Worm (Caenorhabditis elegans) whole organism, late embryonic: ENCODE results near the gene F18A1.7.
A peak's percentile ranks its signal among the peaks of the same experiment; 100 is the strongest.

Source experiments
- C08G9.2 ChIP-seq: sonication (generic microtip); optimal IDR thresholded peaks from 2 replicates; lab custom pipeline; 2016; ENCODE audit warnings: mild to moderate bottlenecking, missing genetic modification characterization, moderate library complexity, missing compliant biosample characterization
- C38D4.7 ChIP-seq: fragments of 200-800 bp; sonication (Bioruptor generic); optimal IDR thresholded peaks from 2 replicates; lab custom pipeline; 2018; ENCODE audit warnings: mild to moderate bottlenecking, missing genetic modification characterization, moderate library complexity, missing compliant biosample characterization
- K02D7.2 ChIP-seq: sonication (generic microtip); optimal IDR thresholded peaks from 2 replicates; lab custom pipeline; 2017; ENCODE audit warnings: mild to moderate bottlenecking, missing genetic modification characterization, missing compliant biosample characterization
- K09A11.1 ChIP-seq: sonication (generic microtip); optimal IDR thresholded peaks from 2 replicates; lab custom pipeline; 2017; ENCODE audit warnings: antibody characterized with exemption, mild to moderate bottlenecking, missing genetic modification characterization, missing compliant biosample characterization; ENCODE audit not compliant: insufficient read depth
- T23F11.4 ChIP-seq: fragments of 200-800 bp; sonication (Bioruptor generic); optimal IDR thresholded peaks from 2 replicates; lab custom pipeline; 2018; ENCODE audit warnings: mild to moderate bottlenecking, missing genetic modification characterization, missing compliant biosample characterization
- ahr-1 ChIP-seq: sonication (generic microtip); optimal IDR thresholded peaks from 2 replicates; lab custom pipeline; 2016; ENCODE audit warnings: missing genetic modification characterization, missing compliant biosample characterization
- ama-1 ChIP-seq: fragments of 150-350 bp; optimal IDR thresholded peaks from 2 replicates; lab custom pipeline; 2014
- ceh-14 ChIP-seq: sonication (generic microtip); optimal IDR thresholded peaks from 2 replicates; lab custom pipeline; 2016; ENCODE audit warnings: missing genotype, missing genetic modification characterization, missing compliant biosample characterization
- ceh-18 ChIP-seq: sonication (generic microtip); optimal IDR thresholded peaks from 2 replicates; lab custom pipeline; 2016; ENCODE audit warnings: missing genetic modification characterization, missing compliant biosample characterization
- ceh-19 ChIP-seq: fragments of 200-800 bp; sonication (Bioruptor generic); optimal IDR thresholded peaks from 2 replicates; lab custom pipeline; 2018; ENCODE audit warnings: mild to moderate bottlenecking, missing genetic modification characterization, missing compliant biosample characterization
- ceh-2 ChIP-seq: sonication (generic microtip); optimal IDR thresholded peaks from 2 replicates; lab custom pipeline; 2016; ENCODE audit warnings: missing genotype, missing genetic modification characterization, missing compliant biosample characterization
- ceh-22 ChIP-seq: sonication (generic microtip); optimal IDR thresholded peaks from 2 replicates; lab custom pipeline; 2017; ENCODE audit warnings: missing biosample characterization, missing genetic modification characterization
- ceh-30 ChIP-seq: fragments of 150-350 bp; optimal IDR thresholded peaks from 2 replicates; lab custom pipeline; 2014; ENCODE audit warnings: missing biosample characterization, missing genetic modification characterization
- ceh-31 ChIP-seq: sonication (generic microtip); optimal IDR thresholded peaks from 2 replicates; lab custom pipeline; 2016; ENCODE audit warnings: missing genetic modification characterization, missing compliant biosample characterization
- ceh-34 ChIP-seq: sonication (generic microtip); optimal IDR thresholded peaks from 2 replicates; lab custom pipeline; 2016; ENCODE audit warnings: mild to moderate bottlenecking, missing genetic modification characterization, missing compliant biosample characterization
- ceh-45 ChIP-seq: fragments of 200-800 bp; sonication (Bioruptor generic); IDR thresholded peaks from 2 replicates; pipeline ENCODE4 v1.3.6; 2022; ENCODE audit warnings: missing genetic modification reagents, missing genetic modification characterization, missing compliant biosample characterization
- ceh-6 ChIP-seq: fragments of 200-800 bp; sonication (Bioruptor generic); optimal IDR thresholded peaks from 2 replicates; lab custom pipeline; 2018; ENCODE audit warnings: mild to moderate bottlenecking, missing genetic modification characterization, missing compliant biosample characterization
- dmd-4 ChIP-seq: sonication (generic microtip); optimal IDR thresholded peaks from 2 replicates; lab custom pipeline; 2016; ENCODE audit warnings: borderline replicate concordance, missing genetic modification characterization, missing compliant biosample characterization
- elt-2 ChIP-seq: sonication (generic microtip); optimal IDR thresholded peaks from 2 replicates; lab custom pipeline; 2016; ENCODE audit warnings: missing genetic modification reagents, missing genetic modification characterization, missing compliant biosample characterization
- fkh-10 ChIP-seq: fragments of 150-350 bp; optimal IDR thresholded peaks from 2 replicates; lab custom pipeline; 2014; ENCODE audit warnings: missing biosample characterization, missing genetic modification reagents, missing genetic modification characterization
- hlh-30 ChIP-seq: sonication (generic microtip); optimal IDR thresholded peaks from 2 replicates; lab custom pipeline; 2017; ENCODE audit warnings: antibody characterized with exemption, missing genetic modification characterization, missing compliant biosample characterization; ENCODE audit not compliant: insufficient read depth
- hlh-6 ChIP-seq: sonication (generic microtip); optimal IDR thresholded peaks from 2 replicates; lab custom pipeline; 2016; ENCODE audit warnings: missing genotype, missing genetic modification characterization, missing compliant biosample characterization
- hlh-8 ChIP-seq: sonication (generic microtip); optimal IDR thresholded peaks from 2 replicates; lab custom pipeline; 2016; ENCODE audit warnings: missing genotype, missing genetic modification characterization, missing compliant biosample characterization
- lim-6 ChIP-seq: sonication (generic microtip); optimal IDR thresholded peaks from 2 replicates; lab custom pipeline; 2016; ENCODE audit warnings: missing genetic modification characterization, missing compliant biosample characterization
- madf-2 ChIP-seq: sonication (generic microtip); optimal IDR thresholded peaks from 2 replicates; lab custom pipeline; 2017; ENCODE audit warnings: missing genetic modification characterization, missing compliant biosample characterization
- nfya-1 ChIP-seq: sonication (generic microtip); optimal IDR thresholded peaks from 2 replicates; lab custom pipeline; 2017; ENCODE audit warnings: missing genetic modification characterization, mild to moderate bottlenecking, missing compliant biosample characterization, antibody characterized with exemption, moderate library complexity
- nhr-11 ChIP-seq: fragments of 150-350 bp; optimal IDR thresholded peaks from 2 replicates; lab custom pipeline; 2014; ENCODE audit warnings: missing biosample characterization, missing genetic modification characterization
- nhr-232 ChIP-seq: sonication (generic microtip); optimal IDR thresholded peaks from 2 replicates; lab custom pipeline; 2016; ENCODE audit warnings: missing genetic modification characterization, missing compliant biosample characterization
- npax-4 ChIP-seq: sonication (generic microtip); optimal IDR thresholded peaks from 2 replicates; lab custom pipeline; 2016; ENCODE audit warnings: missing genetic modification characterization, missing compliant biosample characterization
- pha-2 ChIP-seq: sonication (generic microtip); optimal IDR thresholded peaks from 2 replicates; lab custom pipeline; 2017; ENCODE audit warnings: mild to moderate bottlenecking, missing genetic modification characterization, missing compliant biosample characterization
- pha-4 ChIP-seq: fragments of 150-350 bp; optimal IDR thresholded peaks from 2 replicates; lab custom pipeline; 2018; ENCODE audit warnings: missing biosample characterization, missing genetic modification reagents, missing genetic modification characterization
- pros-1 ChIP-seq: fragments of 150-350 bp; optimal IDR thresholded peaks from 2 replicates; lab custom pipeline; 2014; ENCODE audit warnings: missing biosample characterization, missing genetic modification reagents, missing genetic modification characterization
- ref-2 ChIP-seq: sonication (generic microtip); optimal IDR thresholded peaks from 2 replicates; lab custom pipeline; 2016; ENCODE audit warnings: missing genetic modification characterization, missing compliant biosample characterization
- rnt-1 ChIP-seq: sonication (generic microtip); optimal IDR thresholded peaks from 2 replicates; lab custom pipeline; 2016; ENCODE audit warnings: missing genetic modification characterization, missing compliant biosample characterization
- syd-9 ChIP-seq: sonication (generic microtip); optimal IDR thresholded peaks from 2 replicates; lab custom pipeline; 2016; ENCODE audit warnings: mild to moderate bottlenecking, missing genetic modification characterization, moderate library complexity, missing compliant biosample characterization
- tbx-2 ChIP-seq: sonication (generic microtip); optimal IDR thresholded peaks from 2 replicates; lab custom pipeline; 2016; ENCODE audit warnings: missing genetic modification characterization, missing compliant biosample characterization
- tbx-7 ChIP-seq: sonication (generic microtip); optimal IDR thresholded peaks from 2 replicates; lab custom pipeline; 2016; ENCODE audit warnings: missing genotype, missing genetic modification characterization, missing compliant biosample characterization
- unc-3 ChIP-seq, 2 experiments: fragments of 200-800 bp in 1 of 2; sonication (Bioruptor generic) in 1 of 2; sonication (generic microtip) in 1 of 2; conservative IDR thresholded peaks in 1 of 2; optimal IDR thresholded peaks in 1 of 2; 2 replicates each; pipeline versions ENCODE4 v1.3.6 to Lab custom; 2016 to 2022; ENCODE audit warnings: missing compliant biosample characterization in 2 of 2, missing genetic modification characterization in 2 of 2, missing genetic modification reagents in 1 of 2
- unc-42 ChIP-seq: sonication (generic microtip); optimal IDR thresholded peaks from 2 replicates; lab custom pipeline; 2016; ENCODE audit warnings: missing genotype, missing genetic modification characterization, missing compliant biosample characterization
- unc-55 ChIP-seq: sonication (generic microtip); optimal IDR thresholded peaks from 2 replicates; lab custom pipeline; 2017; ENCODE audit warnings: missing biosample characterization, missing genetic modification reagents, missing genetic modification characterization
- ztf-16 ChIP-seq: sonication (generic microtip); optimal IDR thresholded peaks from 2 replicates; lab custom pipeline; 2017; ENCODE audit warnings: missing genetic modification characterization, missing compliant biosample characterization

F18A1.7 gene

ce11 chrII:7616141-7616540 lies 47.4 kb downstream of the F18A1.7 start, which contains the start of gene cdc-42:
cdc-42 (plus strand) TSS chrII:7616452.
- TF ChIP-seq hlh-8 (tag; lab: Kevin White, UChicago) (no peak), ama-1 (lab: Kevin White, UChicago) (no peak), ceh-31 (no peak), lim-6 (tag; lab: Kevin White, UChicago) (no peak), hlh-6 (tag; lab: Kevin White, UChicago) (no peak), nhr-11 (tag; lab: Kevin White, UChicago) (no peak), elt-2 (tag; lab: Kevin White, UChicago) (no peak), tbx-7 (tag; lab: Kevin White, UChicago) (no peak), pros-1 (tag; lab: Kevin White, UChicago) (no peak), dmd-4 (tag; lab: Kevin White, UChicago) (no peak), K09A11.1 (tag; lab: Kevin White, UChicago) (no peak), ceh-45 (GFP tag; lab: Robert Waterston, UW) (no peak), fkh-10 (GFP tag; lab: Kevin White, UChicago) (no peak), K02D7.2 (tag; lab: Kevin White, UChicago) (no peak), ceh-18 (tag; lab: Kevin White, UChicago) (no peak), ceh-19 (no peak), ztf-16 (tag; lab: Kevin White, UChicago) (no peak), tbx-2 (tag; lab: Kevin White, UChicago) (no peak), C38D4.7 (no peak), madf-2 (tag; lab: Kevin White, UChicago) (no peak)
- TF ChIP-seq, all 69 proteins: peak for 0

- TF ChIP-seq ref-2 (tag; lab: Kevin White, UChicago) (peak; percentile 30), ceh-31 (peak; percentile 6), unc-42 (tag; lab: Kevin White, UChicago) (peak; percentile 56), ceh-6 (GFP tag; lab: Kevin White, UChicago) (no peak), hlh-30 (tag; lab: Kevin White, UChicago) (no peak), nfya-1 (tag; lab: Kevin White, UChicago) (peak; percentile 5), hlh-8 (tag; lab: Kevin White, UChicago) (no peak)
Measured at ce11 chrII:7615318-7615891, 48.1 kb downstream of the F18A1.7 start.

- TF ChIP-seq T23F11.4 = no peak
- peak; percentile 2 for TF ChIP-seq ceh-18 (tag; lab: Kevin White, UChicago)
Measured at ce11 chrII:7614334-7614733, 49.2 kb downstream of the F18A1.7 start.

ce11 chrII:7613241-7613782 lies 50.2 kb downstream of the F18A1.7 start, which contains the start of the genes oig-4 and R07G3.7:
oig-4 (plus strand) TSS chrII:7613541.
R07G3.7 (minus strand) TSS chrII:7613732.
- TF ChIP-seq unc-55 (no peak), unc-42 (tag; lab: Kevin White, UChicago) (no peak), ceh-22 (no peak), pha-4 (tag; lab: Kevin White, UChicago) (no peak), rnt-1 (tag; lab: Kevin White, UChicago) (no peak), ceh-45 (GFP tag; lab: Robert Waterston, UW) (no peak), pha-2 (tag; lab: Kevin White, UChicago) (no peak), ceh-2 (tag; lab: Kevin White, UChicago) (no peak), ceh-30 (no peak), ama-1 (lab: Kevin White, UChicago) (no peak), C08G9.2 (no peak), ceh-19 (no peak), unc-3 (GFP tag; conservative IDR thresholded peaks at IDR 0.05; lab: Robert Waterston, UW) (no peak), unc-3 (tag; optimal IDR thresholded peaks at IDR 0.05; lab: Kevin White, UChicago) (no peak), ceh-34 (tag; lab: Kevin White, UChicago) (no peak), syd-9 (no peak), ceh-14 (tag; lab: Kevin White, UChicago) (no peak), ahr-1 (tag; lab: Kevin White, UChicago) (no peak), npax-4 (tag; lab: Kevin White, UChicago) (no peak), nhr-232 (no peak), ztf-16 (tag; lab: Kevin White, UChicago) (no peak)
